Worm (Caenorhabditis elegans): ENCODE results near the gene Y75B8A.32.
"Not testable (repeated sequence)": the region's sequence is repeated elsewhere in the genome, so short reads cannot be mapped to it uniquely, and the experiment has no call there.

Gene Y75B8A.32

ce11 chrIII:12358461-12358860, at the start of gene Y75B8A.32:
Gene Y75B8A.32 (minus strand): TSS chrIII:12358561.
- TF ChIP-seq scrt-1 (GFP tag; IDR thresholded peaks at IDR 0.05) = no peak
- TF ChIP-seq tbx-11 (GFP tag; IDR thresholded peaks at IDR 0.05) = no peak
- TF ChIP-seq tra-4 (tag; optimal IDR thresholded peaks at IDR 0.05) = no peak
- TF ChIP-seq tbx-37 (GFP tag; conservative IDR thresholded peaks at IDR 0.05) = no peak
- no peak for TF ChIP-seq ceh-13 (GFP tag; optimal IDR thresholded peaks at IDR 0.05)
- TF ChIP-seq flt-1 (GFP tag; IDR thresholded peaks at IDR 0.05) = no peak
- no peak for TF ChIP-seq sea-1 (GFP tag; conservative IDR thresholded peaks at IDR 0.05)
- TF ChIP-seq hmg-4 (GFP tag; optimal IDR thresholded peaks at IDR 0.05) = no peak
- TF ChIP-seq ama-1 (optimal IDR thresholded peaks at IDR 0.05) = no peak
- TF ChIP-seq ets-7 (tag; optimal IDR thresholded peaks at IDR 0.05) = no peak
- TF ChIP-seq B0310.2 (tag; optimal IDR thresholded peaks at IDR 0.05) = no peak
- TF ChIP-seq F13C5.2 (tag; optimal IDR thresholded peaks at IDR 0.05) = no peak
- no peak for TF ChIP-seq ceh-36 (tag; optimal IDR thresholded peaks at IDR 0.05)

DNA sequence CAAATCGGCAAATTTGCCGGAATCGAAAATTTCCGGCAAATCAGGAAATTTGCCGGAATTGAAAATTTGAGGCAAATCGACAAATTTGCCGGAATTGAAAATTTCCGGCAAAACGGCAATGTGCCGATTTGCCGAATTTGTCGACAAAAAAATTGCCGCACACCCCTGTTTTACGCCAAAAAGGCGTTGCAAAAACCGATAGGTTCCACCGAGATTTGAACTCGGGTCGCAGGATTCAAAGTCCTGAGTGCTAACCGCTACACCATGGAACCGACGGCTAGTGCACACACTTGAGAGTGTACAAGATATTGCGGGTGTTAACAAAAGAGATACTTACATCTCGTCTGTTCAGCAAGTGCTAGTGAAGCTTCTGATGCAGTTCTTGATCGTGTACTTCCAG, 41.3 kb upstream of the Y75B8A.32 start:
- TF ChIP-seq B0310.2 (tag; optimal IDR thresholded peaks at IDR 0.05) (peak; percentile 22), ama-1 (optimal IDR thresholded peaks at IDR 0.05) (no peak), hmg-4 (GFP tag; optimal IDR thresholded peaks at IDR 0.05) (peak; percentile 8), scrt-1 (GFP tag; IDR thresholded peaks at IDR 0.05) (peak; percentile 77), hnd-1 (tag; optimal IDR thresholded peaks at IDR 0.05) (peak; percentile 6), tbx-11 (GFP tag; IDR thresholded peaks at IDR 0.05) (peak; percentile 56; the same call in 1 of the 2 replicates), aly-1 (tag; optimal IDR thresholded peaks at IDR 0.05) (peak; percentile 68), ceh-13 (GFP tag; optimal IDR thresholded peaks at IDR 0.05) (peak; percentile 31), F13C5.2 (tag; optimal IDR thresholded peaks at IDR 0.05) (peak; percentile 40), tra-4 (tag; optimal IDR thresholded peaks at IDR 0.05) (no peak), hmbx-1 (tag; optimal IDR thresholded peaks at IDR 0.05) (peak; percentile 15), ets-7 (tag; optimal IDR thresholded peaks at IDR 0.05) (no peak), tbx-37 (GFP tag; conservative IDR thresholded peaks at IDR 0.05) (peak; percentile 48; the same call in 1 of the 2 replicates), flt-1 (GFP tag; IDR thresholded peaks at IDR 0.05) (peak; percentile 75), pes-1 (GFP tag; IDR thresholded peaks at IDR 0.05) (peak; percentile 81), ceh-36 (tag; optimal IDR thresholded peaks at IDR 0.05) (peak; percentile 54), sea-1 (GFP tag; conservative IDR thresholded peaks at IDR 0.05) (no peak)

ce11 chrIII:12398468-12398867, 40.1 kb upstream of the Y75B8A.32 start:
- TF ChIP-seq ets-7 (tag; optimal IDR thresholded peaks at IDR 0.05) = no peak
- no peak for TF ChIP-seq aly-1 (tag; optimal IDR thresholded peaks at IDR 0.05)
- no peak for TF ChIP-seq flt-1 (GFP tag; IDR thresholded peaks at IDR 0.05)
- TF ChIP-seq B0310.2 (tag; optimal IDR thresholded peaks at IDR 0.05) = no peak
- no peak for TF ChIP-seq hnd-1 (tag; optimal IDR thresholded peaks at IDR 0.05)
- TF ChIP-seq ama-1 (optimal IDR thresholded peaks at IDR 0.05) = no peak

DNA sequence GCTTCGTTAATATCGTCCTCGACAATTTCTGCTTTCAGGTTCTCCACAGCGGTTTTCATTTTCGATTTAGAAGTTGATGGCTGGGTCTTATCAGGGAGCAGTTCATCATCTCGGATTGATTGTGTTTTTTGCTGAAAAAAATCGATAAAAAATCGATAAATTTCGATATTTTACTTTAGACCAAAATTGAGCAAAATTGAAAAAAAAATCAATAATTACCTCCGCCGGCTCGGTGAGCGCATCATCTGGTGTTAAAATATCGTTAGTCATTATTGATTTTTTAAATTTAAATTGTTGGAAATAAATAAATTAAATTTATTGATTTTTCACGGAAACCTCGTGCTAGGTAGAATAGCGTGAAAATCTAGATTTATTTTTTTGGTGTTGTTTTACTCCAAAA, 36.7 kb upstream of the Y75B8A.32 start, which contains the start of gene Y49E10.10:
Y49E10.10 (plus strand) TSS at position 381 of the 400 bp plus-strand sequence.
- TF ChIP-seq tbx-11 (GFP tag; IDR thresholded peaks at IDR 0.05) = no peak
- no peak for TF ChIP-seq ama-1 (optimal IDR thresholded peaks at IDR 0.05)
- TF ChIP-seq hmg-4 (GFP tag; optimal IDR thresholded peaks at IDR 0.05) = no peak
- no peak for TF ChIP-seq sea-1 (GFP tag; conservative IDR thresholded peaks at IDR 0.05)
- TF ChIP-seq aly-1 (tag; optimal IDR thresholded peaks at IDR 0.05) = no peak
- no peak for TF ChIP-seq ceh-13 (GFP tag; optimal IDR thresholded peaks at IDR 0.05)
- no peak for TF ChIP-seq scrt-1 (GFP tag; IDR thresholded peaks at IDR 0.05)
- no peak for TF ChIP-seq B0310.2 (tag; optimal IDR thresholded peaks at IDR 0.05)
- TF ChIP-seq F13C5.2 (tag; optimal IDR thresholded peaks at IDR 0.05) = no peak
- TF ChIP-seq tbx-37 (GFP tag; conservative IDR thresholded peaks at IDR 0.05) = no peak
- TF ChIP-seq flt-1 (GFP tag; IDR thresholded peaks at IDR 0.05) = no peak
- TF ChIP-seq ceh-36 (tag; optimal IDR thresholded peaks at IDR 0.05) = no peak
- TF ChIP-seq hmbx-1 (tag; optimal IDR thresholded peaks at IDR 0.05) = no peak
- TF ChIP-seq tra-4 (tag; optimal IDR thresholded peaks at IDR 0.05) = no peak
- TF ChIP-seq hnd-1 (tag; optimal IDR thresholded peaks at IDR 0.05) = no peak
- no peak for TF ChIP-seq pes-1 (GFP tag; IDR thresholded peaks at IDR 0.05)
- no peak for TF ChIP-seq ets-7 (tag; optimal IDR thresholded peaks at IDR 0.05)

DNA sequence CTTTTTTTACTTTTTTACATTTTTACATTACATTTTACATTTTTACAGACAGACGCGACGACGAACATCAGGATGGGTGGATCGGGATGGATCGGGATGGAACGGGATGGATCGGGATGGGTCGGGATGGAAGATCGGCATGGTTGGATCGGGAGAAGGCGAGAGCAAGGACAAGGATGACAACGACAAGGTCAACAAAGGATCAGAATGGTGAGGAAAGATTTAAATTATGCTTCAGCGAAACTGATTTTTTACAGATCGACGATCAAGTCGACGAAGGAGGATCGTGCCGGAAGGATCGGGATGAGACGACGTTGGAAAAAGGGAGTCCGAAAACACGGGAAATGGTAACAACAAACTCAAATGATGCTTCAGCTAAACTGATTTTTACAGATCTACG, 29.7 kb upstream of the Y75B8A.32 start:
- no peak for TF ChIP-seq scrt-1 (GFP tag; IDR thresholded peaks at IDR 0.05)
- TF ChIP-seq F13C5.2 (tag; optimal IDR thresholded peaks at IDR 0.05) = no peak
- TF ChIP-seq ceh-13 (GFP tag; optimal IDR thresholded peaks at IDR 0.05) = no peak
- TF ChIP-seq hmg-4 (GFP tag; optimal IDR thresholded peaks at IDR 0.05) = no peak
- TF ChIP-seq sea-1 (GFP tag; conservative IDR thresholded peaks at IDR 0.05) = no peak
- no peak for TF ChIP-seq aly-1 (tag; optimal IDR thresholded peaks at IDR 0.05)
- no peak for TF ChIP-seq flt-1 (GFP tag; IDR thresholded peaks at IDR 0.05)
- no peak for TF ChIP-seq tbx-11 (GFP tag; IDR thresholded peaks at IDR 0.05)
- no peak for TF ChIP-seq B0310.2 (tag; optimal IDR thresholded peaks at IDR 0.05)

ce11 chrIII:12386597-12386996, 28.2 kb upstream of the Y75B8A.32 start, which contains the start of gene Y49E10.30:
Gene Y49E10.30 (plus strand): TSS chrIII:12386897.
- not testable (repeated sequence) for TF ChIP-seq ceh-13 (GFP tag; optimal IDR thresholded peaks at IDR 0.05); tbx-11 (GFP tag; IDR thresholded peaks at IDR 0.05); flt-1 (GFP tag; IDR thresholded peaks at IDR 0.05)

DNA sequence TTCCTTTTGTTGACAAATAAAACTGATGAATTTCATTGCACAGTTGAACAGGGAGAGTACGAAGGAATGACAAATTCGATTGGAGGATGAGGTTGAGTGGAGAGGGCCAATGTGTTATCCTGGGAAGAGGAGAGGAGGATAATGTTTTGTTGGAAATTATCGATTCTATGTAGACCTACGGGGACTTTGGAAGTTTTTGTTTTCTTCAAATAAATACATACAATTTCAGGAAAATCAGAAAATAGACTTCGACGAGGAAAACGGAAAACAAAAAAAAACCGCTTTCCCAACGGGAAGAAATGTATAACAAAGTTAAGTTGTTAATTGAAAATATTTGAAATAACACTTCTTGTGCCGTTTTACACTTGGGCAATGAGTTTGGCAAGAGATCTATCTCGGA, 25.3 kb upstream of the Y75B8A.32 start, which contains the start of gene Y49E10.4:
Y49E10.4 (minus strand) TSS at position 101 of the 400 bp plus-strand sequence.
- not testable (repeated sequence) for TF ChIP-seq F13C5.2 (tag; optimal IDR thresholded peaks at IDR 0.05); hnd-1 (tag; optimal IDR thresholded peaks at IDR 0.05); tbx-11 (GFP tag; IDR thresholded peaks at IDR 0.05)

ce11 chrIII:12377198-12377662, 18.9 kb upstream of the Y75B8A.32 start, which contains the start of gene pph-4.2:
Gene pph-4.2 (minus strand): TSS chrIII:12377248.
- TF ChIP-seq flt-1 (GFP tag; IDR thresholded peaks at IDR 0.05) = no peak
- TF ChIP-seq ceh-36 (tag; optimal IDR thresholded peaks at IDR 0.05) = no peak
- TF ChIP-seq ets-7 (tag; optimal IDR thresholded peaks at IDR 0.05) = no peak
- no peak for TF ChIP-seq F13C5.2 (tag; optimal IDR thresholded peaks at IDR 0.05)
- TF ChIP-seq hnd-1 (tag; optimal IDR thresholded peaks at IDR 0.05) = no peak
- no peak for TF ChIP-seq hmg-4 (GFP tag; optimal IDR thresholded peaks at IDR 0.05)
- TF ChIP-seq sea-1 (GFP tag; conservative IDR thresholded peaks at IDR 0.05) = no peak
- no peak for TF ChIP-seq pes-1 (GFP tag; IDR thresholded peaks at IDR 0.05)
- no peak for TF ChIP-seq B0310.2 (tag; optimal IDR thresholded peaks at IDR 0.05)
- no peak for TF ChIP-seq ama-1 (optimal IDR thresholded peaks at IDR 0.05)
- TF ChIP-seq aly-1 (tag; optimal IDR thresholded peaks at IDR 0.05) = no peak
- TF ChIP-seq tbx-11 (GFP tag; IDR thresholded peaks at IDR 0.05) = no peak

All from whole organism, early embryonic.